Fruit fly (Drosophila melanogaster) whole organism, embryonic: ENCODE data around the gene Arpc4.

Source experiments
- Abd-B ChIP-seq: fragments of 200-800 bp; sonication (Bioruptor generic); optimal IDR thresholded peaks from 2 replicates; lab custom pipeline; 2018; ENCODE audit warnings: missing biosample characterization, mild to moderate bottlenecking, missing genetic modification characterization, moderate library complexity
- Atf-2 ChIP-seq: fragments of 200-800 bp; sonication (Bioruptor generic); optimal IDR thresholded peaks from 2 replicates; lab custom pipeline; 2016; ENCODE audit warnings: missing biosample characterization, missing genetic modification characterization
- BEAF-32 ChIP-seq: fragments of 200-800 bp; sonication (Bioruptor generic); optimal IDR thresholded peaks from 3 replicates; lab custom pipeline; 2017; ENCODE audit warnings: missing biosample characterization, missing genetic modification characterization, mild to moderate bottlenecking, moderate library complexity, missing genetic modification reagents
- CG1233 ChIP-seq: fragments of 200-800 bp; sonication (Bioruptor generic); optimal IDR thresholded peaks from 4 replicates; lab custom pipeline; 2018; ENCODE audit warnings: missing biosample characterization, mild to moderate bottlenecking, missing genetic modification characterization
- CG12744 ChIP-seq: fragments of 200-800 bp; sonication (Bioruptor generic); optimal IDR thresholded peaks from 2 replicates; lab custom pipeline; 2016; ENCODE audit warnings: missing biosample characterization, missing genetic modification characterization
- CG13123 ChIP-seq: fragments of 200-800 bp; sonication (Bioruptor generic); optimal IDR thresholded peaks from 2 replicates; lab custom pipeline; 2016; ENCODE audit warnings: missing biosample characterization, missing genetic modification characterization
- CG13894 ChIP-seq: fragments of 200-800 bp; sonication (Bioruptor generic); optimal IDR thresholded peaks from 3 replicates; lab custom pipeline; 2018; ENCODE audit warnings: missing biosample characterization, mild to moderate bottlenecking, missing genetic modification characterization, moderate library complexity
- CG14441 ChIP-seq: fragments of 200-800 bp; sonication (Bioruptor generic); IDR thresholded peaks from 2 replicates; pipeline ENCODE4 v1.3.6; 2022; ENCODE audit warnings: missing biosample characterization, missing genetic modification characterization
- CG14965 ChIP-seq: fragments of 200-800 bp; sonication (Bioruptor generic); optimal IDR thresholded peaks from 2 replicates; lab custom pipeline; 2016; ENCODE audit warnings: missing biosample characterization, missing genetic modification characterization, borderline replicate concordance
- CG16813 ChIP-seq: fragments of 200-800 bp; sonication (Bioruptor generic); IDR thresholded peaks from 3 replicates; pipeline ENCODE4 v1.3.6; 2022; ENCODE audit warnings: missing biosample characterization, missing genetic modification characterization; ENCODE audit not compliant: partially characterized antibody
- CG17186 ChIP-seq: fragments of 200-800 bp; sonication (Bioruptor generic); optimal IDR thresholded peaks from 3 replicates; lab custom pipeline; 2017; ENCODE audit warnings: missing biosample characterization, missing genetic modification reagents, missing genetic modification characterization
- CG2712 ChIP-seq: fragments of 200-800 bp; optimal IDR thresholded peaks from 3 replicates; lab custom pipeline; 2019; ENCODE audit warnings: missing biosample characterization, mild to moderate bottlenecking, missing genetic modification characterization, moderate library complexity
- CG30020 ChIP-seq: fragments of 200-800 bp; optimal IDR thresholded peaks from 2 replicates; lab custom pipeline; 2019; ENCODE audit warnings: missing biosample characterization, mild to moderate bottlenecking, missing genetic modification characterization, moderate library complexity
- CG4404 ChIP-seq: fragments of 200-800 bp; sonication (Bioruptor generic); IDR thresholded peaks from 2 replicates; pipeline ENCODE4 v1.3.6; 2022; ENCODE audit warnings: missing biosample characterization, missing genetic modification characterization
- CG4707 ChIP-seq: fragments of 200-800 bp; sonication (Bioruptor generic); optimal IDR thresholded peaks from 2 replicates; lab custom pipeline; 2018; ENCODE audit warnings: missing biosample characterization, mild to moderate bottlenecking, missing genetic modification characterization, moderate library complexity
- CG5953 ChIP-seq: fragments of 200-800 bp; sonication (Bioruptor generic); IDR thresholded peaks from 2 replicates; pipeline ENCODE4 v1.3.6; 2022; ENCODE audit warnings: missing biosample characterization, missing genetic modification characterization
- CG7928 ChIP-seq: fragments of 200-800 bp; sonication (Bioruptor generic); optimal IDR thresholded peaks from 2 replicates; lab custom pipeline; 2017; ENCODE audit warnings: missing biosample characterization, mild to moderate bottlenecking, missing genetic modification characterization
- CG9932 ChIP-seq: fragments of 200-800 bp; sonication (Bioruptor generic); IDR thresholded peaks from 2 replicates; pipeline ENCODE4 v1.3.6; 2022; ENCODE audit warnings: missing biosample characterization, missing genetic modification characterization
- CTCF ChIP-seq: fragments of 200-800 bp; sonication (Bioruptor generic); optimal IDR thresholded peaks from 2 replicates; lab custom pipeline; 2017; ENCODE audit warnings: missing biosample characterization, mild to moderate bottlenecking, missing genetic modification characterization, moderate library complexity
- CkIIα-i1 ChIP-seq: fragments of 200-800 bp; sonication (Bioruptor generic); IDR thresholded peaks from 2 replicates; pipeline ENCODE4 v1.3.6; 2022; ENCODE audit warnings: missing biosample characterization, missing genetic modification characterization
- Deaf1 ChIP-seq: fragments of 200-800 bp; optimal IDR thresholded peaks from 3 replicates; lab custom pipeline; 2019; ENCODE audit warnings: missing biosample characterization, mild to moderate bottlenecking, missing genetic modification characterization, moderate library complexity
- Dll ChIP-seq: fragments of 200-800 bp; sonication (Bioruptor generic); IDR thresholded peaks from 4 replicates; pipeline ENCODE4 v1.3.6; 2022; ENCODE audit warnings: missing biosample characterization, missing genetic modification characterization; ENCODE audit not compliant: partially characterized antibody
- Drgx ChIP-seq: fragments of 200-800 bp; sonication (Bioruptor generic); IDR thresholded peaks from 2 replicates; pipeline ENCODE4 v1.3.6; 2022; ENCODE audit warnings: missing biosample characterization, missing genetic modification characterization
- GATAe ChIP-seq: fragments of 200-800 bp; sonication (Bioruptor generic); conservative IDR thresholded peaks from 2 replicates; pipeline ENCODE4 v1.3.6; 2022; ENCODE audit warnings: missing biosample characterization, missing genetic modification characterization
- Gug ChIP-seq: fragments of 200-800 bp; sonication (Bioruptor generic); IDR thresholded peaks from 4 replicates; pipeline ENCODE4 v1.3.6; 2022; ENCODE audit warnings: missing biosample characterization, missing genetic modification characterization
- HLH4C ChIP-seq: fragments of 200-800 bp; sonication (Bioruptor generic); IDR thresholded peaks from 3 replicates; pipeline ENCODE4 v1.3.6; 2022; ENCODE audit warnings: missing biosample characterization, missing genetic modification characterization; ENCODE audit not compliant: partially characterized antibody
- Hr51 ChIP-seq, 2 experiments: fragments of 200-800 bp; sonication (Bioruptor generic); optimal IDR thresholded peaks; 2 replicates in 1 of 2; 3 replicates in 1 of 2; lab custom pipeline; 2016 to 2018; ENCODE audit warnings: missing biosample characterization in 2 of 2, missing genetic modification characterization in 2 of 2, mild to moderate bottlenecking in 1 of 2, moderate library complexity in 1 of 2
- Hsf ChIP-seq: fragments of 200-800 bp; sonication (Bioruptor generic); optimal IDR thresholded peaks from 3 replicates; lab custom pipeline; 2016; ENCODE audit warnings: missing biosample characterization, missing genetic modification characterization
- Scr ChIP-seq: fragments of 200-800 bp; sonication (Bioruptor generic); IDR thresholded peaks from 2 replicates; pipeline ENCODE4 v1.3.6; 2022; ENCODE audit warnings: missing biosample characterization, missing genetic modification characterization; ENCODE audit not compliant: partially characterized antibody
- Sry-δ ChIP-seq: fragments of 200-800 bp; sonication (Bioruptor generic); optimal IDR thresholded peaks from 2 replicates; lab custom pipeline; 2016; ENCODE audit warnings: missing biosample characterization, missing genetic modification characterization
- Ssrp ChIP-seq: fragments of 200-800 bp; sonication (Bioruptor generic); optimal IDR thresholded peaks from 2 replicates; lab custom pipeline; 2018; ENCODE audit warnings: missing biosample characterization, mild to moderate bottlenecking, missing genetic modification characterization, moderate library complexity
- TFAM ChIP-seq: fragments of 200-800 bp; sonication (Bioruptor generic); optimal IDR thresholded peaks from 2 replicates; lab custom pipeline; 2017; ENCODE audit warnings: missing biosample characterization, missing genetic modification characterization, inconsistent platforms
- Trl ChIP-seq, 3 experiments: fragments of >200 bp in 2 of 3; fragments of 200-800 bp in 1 of 3; sonication (Bioruptor generic) in 1 of 3; optimal IDR thresholded peaks; 2 replicates in 1 of 3; 3 replicates in 2 of 3; lab custom pipeline; 2016 to 2017; ENCODE audit warnings: missing biosample characterization in 1 of 3, missing genetic modification characterization in 1 of 3
- abd-A ChIP-seq: fragments of 200-800 bp; sonication (Bioruptor generic); optimal IDR thresholded peaks from 3 replicates; lab custom pipeline; 2019; ENCODE audit warnings: missing biosample characterization, mild to moderate bottlenecking, missing genetic modification characterization, moderate library complexity
- al ChIP-seq: fragments of 200-800 bp; sonication (Bioruptor generic); IDR thresholded peaks from 2 replicates; pipeline ENCODE4 v1.3.6; 2022; ENCODE audit warnings: missing biosample characterization, missing genetic modification characterization
- cwo ChIP-seq: fragments of 200-800 bp; sonication (Bioruptor generic); optimal IDR thresholded peaks from 3 replicates; lab custom pipeline; 2017; ENCODE audit warnings: missing biosample characterization, missing genetic modification characterization, mild to moderate bottlenecking, moderate library complexity, missing genetic modification reagents
- dan ChIP-seq: fragments of 200-800 bp; sonication (Bioruptor generic); IDR thresholded peaks from 2 replicates; pipeline ENCODE4 v1.3.6; 2022; ENCODE audit warnings: missing biosample characterization, missing genetic modification characterization
- disco-r ChIP-seq: fragments of 200-800 bp; sonication (Bioruptor generic); optimal IDR thresholded peaks from 2 replicates; lab custom pipeline; 2016; ENCODE audit warnings: missing biosample characterization, missing genetic modification characterization
- dm ChIP-seq: fragments of 200-800 bp; sonication (Bioruptor generic); optimal IDR thresholded peaks from 3 replicates; lab custom pipeline; 2016; ENCODE audit warnings: missing biosample characterization, missing genetic modification characterization
- dmrt99B ChIP-seq: fragments of 200-800 bp; sonication (Bioruptor generic); optimal IDR thresholded peaks from 2 replicates; lab custom pipeline; 2018; ENCODE audit warnings: missing biosample characterization, mild to moderate bottlenecking, missing genetic modification characterization, moderate library complexity
- eyg ChIP-seq: fragments of 200-800 bp; sonication (Bioruptor generic); optimal IDR thresholded peaks from 3 replicates; lab custom pipeline; 2016; ENCODE audit warnings: missing biosample characterization, missing genetic modification characterization
- ham ChIP-seq: fragments of 200-800 bp; sonication (Bioruptor generic); IDR thresholded peaks from 2 replicates; pipeline ENCODE4 v1.3.6; 2022; ENCODE audit warnings: missing biosample characterization, missing genetic modification characterization
- maf-S ChIP-seq: fragments of 200-800 bp; sonication (Bioruptor generic); optimal IDR thresholded peaks from 2 replicates; lab custom pipeline; 2016; ENCODE audit warnings: missing biosample characterization, missing genetic modification characterization
- mld ChIP-seq: fragments of 200-800 bp; sonication (Bioruptor generic); IDR thresholded peaks from 3 replicates; pipeline ENCODE4 v1.3.6; 2022; ENCODE audit warnings: missing biosample characterization, missing genetic modification characterization; ENCODE audit not compliant: partially characterized antibody
- odd ChIP-seq: fragments of 200-800 bp; sonication (Bioruptor generic); optimal IDR thresholded peaks from 2 replicates; lab custom pipeline; 2017; ENCODE audit warnings: missing biosample characterization, mild to moderate bottlenecking, missing genetic modification characterization
- pita ChIP-seq: fragments of 200-800 bp; sonication (Bioruptor generic); optimal IDR thresholded peaks from 2 replicates; lab custom pipeline; 2017; ENCODE audit warnings: missing biosample characterization, mild to moderate bottlenecking, missing genetic modification characterization
- salm ChIP-seq: fragments of 200-800 bp; sonication (Bioruptor generic); optimal IDR thresholded peaks from 2 replicates; lab custom pipeline; 2018; ENCODE audit warnings: missing biosample characterization, mild to moderate bottlenecking, missing genetic modification characterization
- seq ChIP-seq: fragments of 200-800 bp; sonication (Bioruptor generic); IDR thresholded peaks from 2 replicates; pipeline ENCODE4 v1.3.6; 2022; ENCODE audit warnings: missing biosample characterization, missing genetic modification characterization
- twi ChIP-seq: fragments of 200-800 bp; optimal IDR thresholded peaks from 2 replicates; lab custom pipeline; 2019; ENCODE audit warnings: missing biosample characterization, mild to moderate bottlenecking, missing genetic modification characterization, moderate library complexity
- vnd ChIP-seq: fragments of 200-800 bp; sonication (Bioruptor generic); IDR thresholded peaks from 3 replicates; pipeline ENCODE4 v1.3.6; 2022; ENCODE audit warnings: missing biosample characterization, missing genetic modification characterization; ENCODE audit not compliant: partially characterized antibody
- yki ChIP-seq: fragments of >200 bp; optimal IDR thresholded peaks from 3 replicates; lab custom pipeline; 2018
- zf30C ChIP-seq: fragments of 200-800 bp; sonication (Bioruptor generic); optimal IDR thresholded peaks from 3 replicates; lab custom pipeline; 2018; ENCODE audit warnings: missing biosample characterization, mild to moderate bottlenecking, missing genetic modification characterization

Arpc4 gene

dm6 chr2L:6090365-6090764, 34.6 kb upstream of the Arpc4 start (continued):
- TF ChIP-seq CG5953 (no peak), Atf-2 (GFP tag; lab: Kevin White, UChicago) (no peak), cwo (GFP tag; lab: Kevin White, UChicago) (peak; percentile 68), CTCF (no peak), ham (GFP tag; lab: Robert Waterston, UW) (no peak), HLH4C (no peak), yki (no peak), vnd (no peak), CG17186 (no peak), dmrt99B (tag; lab: Kevin White, UChicago) (no peak), CG12744 (GFP tag; lab: Kevin White, UChicago) (no peak), seq (GFP tag; lab: Robert Waterston, UW) (no peak), Hr51 (GFP tag; optimal IDR thresholded peaks at IDR 0.05; lab: Kevin White, UChicago) (no peak), pita (GFP tag; lab: Kevin White, UChicago) (no peak), CG4707 (GFP tag; lab: Kevin White, UChicago) (no peak), dm (GFP tag; lab: Kevin White, UChicago) (no peak), CG14441 (GFP tag; lab: Robert Waterston, UW) (no peak), CG13894 (peak; percentile 28), Gug (GFP tag; lab: Robert Waterston, UW) (no peak), CG30020 (tag; lab: Kevin White, UChicago) (no peak), CG9932 (GFP tag; lab: Robert Waterston, UW) (no peak), CG14965 (no peak), CG16813 (GFP tag; lab: Robert Waterston, UW) (no peak), Drgx (GFP tag; lab: Robert Waterston, UW) (no peak), zf30C (GFP tag; lab: Kevin White, UChicago) (no peak), CG1233 (GFP tag; lab: Kevin White, UChicago) (no peak), twi (no peak), Ssrp (no peak), mld (GFP tag; lab: Robert Waterston, UW) (no peak), Scr (no peak), Dll (GFP tag; lab: Robert Waterston, UW) (no peak), salm (tag; lab: Kevin White, UChicago) (no peak), disco-r (no peak), CG13123 (GFP tag; lab: Kevin White, UChicago) (no peak), Sry-δ (GFP tag; lab: Kevin White, UChicago) (no peak), Deaf1 (tag; lab: Kevin White, UChicago) (peak; percentile 84), Trl (optimal IDR thresholded peaks at IDR 0.05; lab: Kevin White, UChicago) (peak in 1 of 2 experiments; percentile 7), Trl (GFP tag; optimal IDR thresholded peaks at IDR 0.05; lab: Kevin White, UChicago) (no peak), al (GFP tag; lab: Robert Waterston, UW) (no peak), TFAM (no peak), GATAe (GFP tag; lab: Robert Waterston, UW) (no peak), BEAF-32 (no peak), Abd-B (GFP tag; lab: Kevin White, UChicago) (no peak), CG2712 (tag; lab: Kevin White, UChicago) (no peak), CG4404 (GFP tag; lab: Robert Waterston, UW) (no peak), eyg (no peak), abd-A (tag; lab: Kevin White, UChicago) (peak; percentile 75), maf-S (no peak), CG7928 (GFP tag; lab: Kevin White, UChicago) (no peak), odd (GFP tag; lab: Kevin White, UChicago) (no peak), dan (no peak), CkIIα-i1 (GFP tag; lab: Robert Waterston, UW) (no peak), Hsf (GFP tag; lab: Kevin White, UChicago) (no peak)
